Fruit fly (Drosophila melanogaster) whole organism: Measurements from ENCODE around the gene Galphai.

Experiments used
- CG8478 ChIP-seq: fragments of >200 bp; optimal IDR thresholded peaks from 2 replicates; lab custom pipeline; 2018; ENCODE audit warnings: inconsistent platforms
- EcR ChIP-seq, 2 experiments: fragments of >200 bp; optimal IDR thresholded peaks; 2 replicates each; lab custom pipeline; 2017; ENCODE audit warnings: missing biosample characterization in 2 of 2, missing genetic modification characterization in 2 of 2, missing genetic modification reagents in 2 of 2
- pan ChIP-seq: fragments of >200 bp; optimal IDR thresholded peaks from 2 replicates; lab custom pipeline; 2017
- psq ChIP-seq: fragments of >200 bp; optimal IDR thresholded peaks from 2 replicates; lab custom pipeline; 2017
- usp ChIP-seq: fragments of >200 bp; optimal IDR thresholded peaks from 2 replicates; lab custom pipeline; 2017; ENCODE audit warnings: missing biosample characterization, missing genetic modification characterization, mixed read lengths

DNA sequence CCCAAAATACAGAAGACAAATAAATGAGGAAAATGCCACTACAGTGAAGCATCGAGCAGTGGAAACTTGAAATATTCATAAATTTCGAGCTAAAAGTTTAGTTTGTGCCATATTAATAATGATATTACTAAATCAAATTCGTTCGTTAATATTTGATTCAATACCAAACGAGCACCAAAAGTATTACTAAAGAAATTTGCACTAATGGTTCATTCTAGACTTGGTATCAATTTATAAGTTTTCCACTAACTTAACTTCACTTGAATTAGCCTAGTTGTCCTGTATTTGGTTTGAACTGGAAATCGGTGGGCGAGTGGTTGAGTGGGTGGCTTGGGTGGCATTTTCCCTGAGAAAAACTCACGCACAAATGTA is 35.9 kb downstream of the Galphai start:
- TF ChIP-seq pan (lab: Kevin White, UChicago) (no peak), psq (lab: Kevin White, UChicago) (no peak), usp (GFP tag; lab: Kevin White, UChicago) (no peak), CG8478 (lab: Kevin White, UChicago) (no peak), EcR (GFP tag; optimal IDR thresholded peaks at IDR 0.05; lab: Kevin White, UChicago) (no peak)
